Fruit fly (Drosophila melanogaster) whole organism, embryonic: ENCODE data around the gene Dyrk2.

Experiments
- CG1024 ChIP-seq: fragments of 200-800 bp; sonication (Bioruptor generic); IDR thresholded peaks from 2 replicates; pipeline ENCODE4 v1.3.6; 2022; ENCODE audit warnings: missing biosample characterization, missing genetic modification characterization
- CG10366 ChIP-seq: fragments of 200-800 bp; sonication (Bioruptor generic); IDR thresholded peaks from 2 replicates; pipeline ENCODE4 v1.3.6; 2022; ENCODE audit warnings: missing biosample characterization, missing genetic modification characterization
- CG12104 ChIP-seq: fragments of 200-800 bp; sonication (Bioruptor generic); optimal IDR thresholded peaks from 3 replicates; lab custom pipeline; 2016; ENCODE audit warnings: missing biosample characterization, missing genetic modification characterization
- CG12219 ChIP-seq: fragments of 200-800 bp; sonication (Bioruptor generic); optimal IDR thresholded peaks from 3 replicates; lab custom pipeline; 2018; ENCODE audit warnings: missing biosample characterization, mild to moderate bottlenecking, missing genetic modification characterization
- CG12391 ChIP-seq: fragments of 200-800 bp; sonication (Bioruptor generic); optimal IDR thresholded peaks from 3 replicates; lab custom pipeline; 2018; ENCODE audit warnings: missing biosample characterization, mild to moderate bottlenecking, missing genetic modification characterization, moderate library complexity
- CG13296 ChIP-seq: fragments of 200-800 bp; sonication (Bioruptor generic); optimal IDR thresholded peaks from 3 replicates; lab custom pipeline; 2018; ENCODE audit warnings: missing biosample characterization, mild to moderate bottlenecking, missing genetic modification characterization
- CG13894 ChIP-seq: fragments of 200-800 bp; sonication (Bioruptor generic); optimal IDR thresholded peaks from 3 replicates; lab custom pipeline; 2018; ENCODE audit warnings: missing biosample characterization, mild to moderate bottlenecking, missing genetic modification characterization, moderate library complexity
- CG14050 ChIP-seq: fragments of 200-800 bp; sonication (Bioruptor generic); IDR thresholded peaks from 3 replicates; pipeline ENCODE4 v1.3.6; 2022; ENCODE audit warnings: missing biosample characterization, missing genetic modification characterization
- CG14441 ChIP-seq: fragments of 200-800 bp; sonication (Bioruptor generic); IDR thresholded peaks from 2 replicates; pipeline ENCODE4 v1.3.6; 2022; ENCODE audit warnings: missing biosample characterization, missing genetic modification characterization
- CG15601 ChIP-seq: fragments of 200-800 bp; sonication (Bioruptor generic); optimal IDR thresholded peaks from 3 replicates; lab custom pipeline; 2019; ENCODE audit warnings: missing biosample characterization, mild to moderate bottlenecking, missing genetic modification characterization, moderate library complexity
- CG18011 ChIP-seq: fragments of 200-800 bp; sonication (Bioruptor generic); optimal IDR thresholded peaks from 2 replicates; lab custom pipeline; 2017; ENCODE audit warnings: missing biosample characterization, missing genetic modification characterization, mild to moderate bottlenecking, moderate library complexity, missing genotype
- CG2116 ChIP-seq: fragments of 200-800 bp; sonication (Bioruptor generic); optimal IDR thresholded peaks from 3 replicates; lab custom pipeline; 2018; ENCODE audit warnings: missing biosample characterization, mild to moderate bottlenecking, missing genetic modification characterization
- CG2678 ChIP-seq: fragments of 200-800 bp; sonication (Bioruptor generic); optimal IDR thresholded peaks from 3 replicates; lab custom pipeline; 2019; ENCODE audit warnings: missing biosample characterization, mild to moderate bottlenecking, missing genetic modification characterization, moderate library complexity
- CG2889 ChIP-seq: fragments of 200-800 bp; sonication (Bioruptor generic); IDR thresholded peaks from 3 replicates; pipeline ENCODE4 v1.3.6; 2022; ENCODE audit warnings: missing biosample characterization, missing genetic modification characterization
- CG32767 ChIP-seq: fragments of 200-800 bp; sonication (Bioruptor generic); IDR thresholded peaks from 2 replicates; pipeline ENCODE4 v1.3.6; 2022; ENCODE audit warnings: missing biosample characterization, missing genetic modification characterization
- CG5245 ChIP-seq: fragments of 200-800 bp; sonication (Bioruptor generic); optimal IDR thresholded peaks from 3 replicates; lab custom pipeline; 2016; ENCODE audit warnings: missing biosample characterization, missing genetic modification characterization
- CG6254 ChIP-seq: fragments of 200-800 bp; sonication (Bioruptor generic); optimal IDR thresholded peaks from 3 replicates; lab custom pipeline; 2017; ENCODE audit warnings: mild to moderate bottlenecking, missing biosample characterization, missing genetic modification reagents, missing genetic modification characterization
- CG7839 ChIP-seq: fragments of 200-800 bp; sonication (Bioruptor generic); optimal IDR thresholded peaks from 3 replicates; lab custom pipeline; 2018; ENCODE audit warnings: missing biosample characterization, mild to moderate bottlenecking, missing genetic modification characterization, moderate library complexity
- D ChIP-seq, 2 experiments: fragments of 200-800 bp in 1 of 2; fragments of >200 bp in 1 of 2; sonication (Bioruptor generic) in 1 of 2; optimal IDR thresholded peaks; 2 replicates in 1 of 2; 3 replicates in 1 of 2; lab custom pipeline; 2017; ENCODE audit warnings: mild to moderate bottlenecking in 1 of 2, missing biosample characterization in 1 of 2, missing genetic modification characterization in 1 of 2, missing genetic modification reagents in 1 of 2
- Gsc ChIP-seq: fragments of 200-800 bp; sonication (Bioruptor generic); IDR thresholded peaks from 2 replicates; pipeline ENCODE4 v1.3.6; 2022; ENCODE audit warnings: missing biosample characterization, missing genetic modification characterization
- Kr ChIP-seq: fragments of 200-800 bp; sonication (Bioruptor generic); optimal IDR thresholded peaks from 2 replicates; lab custom pipeline; 2017; ENCODE audit warnings: missing biosample characterization, mild to moderate bottlenecking, missing genetic modification characterization
- MTF-1 ChIP-seq: fragments of 200-800 bp; sonication (Bioruptor generic); optimal IDR thresholded peaks from 2 replicates; lab custom pipeline; 2018; ENCODE audit warnings: missing biosample characterization, mild to moderate bottlenecking, missing genetic modification characterization, borderline replicate concordance
- Nf-YB ChIP-seq: fragments of 200-800 bp; sonication (Bioruptor generic); optimal IDR thresholded peaks from 3 replicates; lab custom pipeline; 2019; ENCODE audit warnings: missing biosample characterization, mild to moderate bottlenecking, missing genetic modification characterization, moderate library complexity
- Oaz ChIP-seq: fragments of 200-800 bp; sonication (Bioruptor generic); IDR thresholded peaks from 2 replicates; pipeline ENCODE4 v1.3.6; 2022; ENCODE audit warnings: missing biosample characterization, missing genetic modification characterization
- PHDP ChIP-seq: fragments of 200-800 bp; sonication (Bioruptor generic); optimal IDR thresholded peaks from 3 replicates; lab custom pipeline; 2018; ENCODE audit warnings: missing biosample characterization, mild to moderate bottlenecking, missing genetic modification characterization, moderate library complexity
- Sox100B ChIP-seq: fragments of 200-800 bp; sonication (Bioruptor generic); optimal IDR thresholded peaks from 3 replicates; lab custom pipeline; 2018; ENCODE audit warnings: missing biosample characterization, mild to moderate bottlenecking, missing genetic modification characterization
- Sox102F ChIP-seq: fragments of 200-800 bp; sonication (Bioruptor generic); optimal IDR thresholded peaks from 2 replicates; lab custom pipeline; 2018; ENCODE audit warnings: missing biosample characterization, mild to moderate bottlenecking, missing genetic modification characterization, moderate library complexity
- Ssrp ChIP-seq: fragments of 200-800 bp; sonication (Bioruptor generic); optimal IDR thresholded peaks from 2 replicates; lab custom pipeline; 2018; ENCODE audit warnings: missing biosample characterization, mild to moderate bottlenecking, missing genetic modification characterization, moderate library complexity
- Trl ChIP-seq, 3 experiments: fragments of >200 bp in 2 of 3; fragments of 200-800 bp in 1 of 3; sonication (Bioruptor generic) in 1 of 3; optimal IDR thresholded peaks; 2 replicates in 1 of 3; 3 replicates in 2 of 3; lab custom pipeline; 2016 to 2017; ENCODE audit warnings: missing biosample characterization in 1 of 3, missing genetic modification characterization in 1 of 3
- chif ChIP-seq, 2 experiments: fragments of 200-800 bp; sonication (Bioruptor generic); optimal IDR thresholded peaks; 3 replicates each; lab custom pipeline; 2016; ENCODE audit warnings: missing biosample characterization in 2 of 2, missing genetic modification characterization in 2 of 2
- crc ChIP-seq: fragments of 200-800 bp; sonication (Bioruptor generic); optimal IDR thresholded peaks from 2 replicates; lab custom pipeline; 2016; ENCODE audit warnings: missing biosample characterization, missing genetic modification characterization
- crp ChIP-seq, 2 experiments: fragments of 200-800 bp; sonication (Bioruptor generic); optimal IDR thresholded peaks; 2 replicates in 1 of 2; 3 replicates in 1 of 2; lab custom pipeline; 2017; ENCODE audit warnings: missing biosample characterization in 2 of 2, missing genetic modification characterization in 2 of 2, mild to moderate bottlenecking in 1 of 2, moderate library complexity in 1 of 2
- da ChIP-seq: fragments of 200-800 bp; sonication (Bioruptor generic); optimal IDR thresholded peaks from 2 replicates; lab custom pipeline; 2016; ENCODE audit warnings: missing biosample characterization, missing genetic modification characterization
- en ChIP-seq: fragments of 200-800 bp; sonication (Bioruptor generic); optimal IDR thresholded peaks from 2 replicates; lab custom pipeline; 2016; ENCODE audit warnings: missing biosample characterization, missing genetic modification characterization
- fu2 ChIP-seq: fragments of 200-800 bp; sonication (Bioruptor generic); optimal IDR thresholded peaks from 2 replicates; lab custom pipeline; 2016; ENCODE audit warnings: missing biosample characterization, missing genetic modification characterization
- gcm ChIP-seq: fragments of 200-800 bp; sonication (Bioruptor generic); optimal IDR thresholded peaks from 2 replicates; lab custom pipeline; 2019; ENCODE audit warnings: missing biosample characterization, mild to moderate bottlenecking, missing genetic modification characterization, moderate library complexity
- hb ChIP-seq: fragments of 200-800 bp; sonication (Bioruptor generic); IDR thresholded peaks from 3 replicates; pipeline ENCODE4 v1.3.6; 2022; ENCODE audit warnings: missing biosample characterization, missing genetic modification characterization; ENCODE audit not compliant: partially characterized antibody
- jumu ChIP-seq: fragments of 200-800 bp; sonication (Bioruptor generic); optimal IDR thresholded peaks from 3 replicates; lab custom pipeline; 2016; ENCODE audit warnings: missing biosample characterization, missing genetic modification characterization
- lab ChIP-seq: fragments of 200-800 bp; sonication (Bioruptor generic); optimal IDR thresholded peaks from 3 replicates; lab custom pipeline; 2017; ENCODE audit warnings: missing biosample characterization, missing genetic modification characterization, mild to moderate bottlenecking, moderate library complexity, missing genetic modification reagents
- lov ChIP-seq, 2 experiments: fragments of 200-800 bp in 1 of 2; fragments of >200 bp in 1 of 2; sonication (Bioruptor generic) in 1 of 2; IDR thresholded peaks in 1 of 2; optimal IDR thresholded peaks in 1 of 2; 2 replicates in 1 of 2; 3 replicates in 1 of 2; pipeline versions ENCODE4 v1.3.6 to Lab custom; 2017 to 2022; ENCODE audit warnings: missing biosample characterization in 1 of 2, missing genetic modification characterization in 1 of 2
- luna ChIP-seq: fragments of 200-800 bp; sonication (Bioruptor generic); optimal IDR thresholded peaks from 2 replicates; lab custom pipeline; 2016; ENCODE audit warnings: missing biosample characterization, missing genetic modification characterization
- oc ChIP-seq: fragments of 200-800 bp; sonication (Bioruptor generic); optimal IDR thresholded peaks from 2 replicates; lab custom pipeline; 2018; ENCODE audit warnings: missing biosample characterization, mild to moderate bottlenecking, missing genetic modification characterization, moderate library complexity
- pb ChIP-seq: fragments of 200-800 bp; sonication (Bioruptor generic); optimal IDR thresholded peaks from 3 replicates; lab custom pipeline; 2016; ENCODE audit warnings: missing biosample characterization, missing genetic modification characterization
- row ChIP-seq: fragments of 200-800 bp; sonication (Bioruptor generic); IDR thresholded peaks from 3 replicates; pipeline ENCODE4 v1.3.6; 2022; ENCODE audit warnings: missing biosample characterization, missing genetic modification characterization
- salm ChIP-seq: fragments of 200-800 bp; sonication (Bioruptor generic); optimal IDR thresholded peaks from 2 replicates; lab custom pipeline; 2018; ENCODE audit warnings: missing biosample characterization, mild to moderate bottlenecking, missing genetic modification characterization
- sd ChIP-seq: fragments of 200-800 bp; sonication (Bioruptor generic); optimal IDR thresholded peaks from 3 replicates; lab custom pipeline; 2018; ENCODE audit warnings: missing biosample characterization, mild to moderate bottlenecking, missing genetic modification characterization, moderate library complexity
- stc ChIP-seq: fragments of 200-800 bp; sonication (Bioruptor generic); IDR thresholded peaks from 2 replicates; pipeline ENCODE4 v1.3.6; 2022; ENCODE audit warnings: missing biosample characterization, missing genetic modification characterization
- tap ChIP-seq: fragments of 200-800 bp; optimal IDR thresholded peaks from 3 replicates; lab custom pipeline; 2019; ENCODE audit warnings: missing biosample characterization, mild to moderate bottlenecking, missing genetic modification characterization, moderate library complexity
- tin ChIP-seq: fragments of 200-800 bp; sonication (Bioruptor generic); optimal IDR thresholded peaks from 3 replicates; lab custom pipeline; 2016; ENCODE audit warnings: missing biosample characterization, missing genetic modification characterization

Dyrk2 gene

DNA sequence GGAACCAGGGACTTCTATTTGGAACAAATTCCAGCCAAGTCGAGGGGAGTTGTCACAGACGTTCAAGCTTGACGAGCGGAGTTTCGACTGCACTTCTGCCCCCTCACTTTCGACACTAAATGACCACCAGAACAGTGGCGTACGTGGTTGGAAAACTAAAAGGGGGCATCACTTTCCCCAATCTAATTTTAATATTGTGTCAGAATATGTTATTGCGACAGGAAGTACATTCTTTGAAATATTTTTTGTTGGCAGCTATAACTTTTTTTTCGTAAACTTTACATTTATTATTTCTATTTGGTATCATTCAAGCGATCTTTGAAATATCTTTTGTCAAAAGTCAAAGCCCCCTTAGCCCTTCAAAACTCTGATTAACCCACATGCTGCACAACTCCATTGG lies 21.2 kb downstream of the Dyrk2 start (continued):
- peak; percentile 41 for TF ChIP-seq Sox102F (GFP tag; lab: Kevin White, UChicago)
- peak; percentile 36 for TF ChIP-seq gcm (GFP tag; lab: Kevin White, UChicago)
- no peak for TF ChIP-seq sd (tag; lab: Kevin White, UChicago)
- no peak for TF ChIP-seq D (optimal IDR thresholded peaks at IDR 0.05; lab: Kevin White, UChicago)
- TF ChIP-seq D (GFP tag; optimal IDR thresholded peaks at IDR 0.05; lab: Kevin White, UChicago) = peak; percentile 9
- no peak for TF ChIP-seq pb
- no peak for TF ChIP-seq CG1024 (GFP tag; lab: Robert Waterston, UW)
- TF ChIP-seq CG2678 (tag; lab: Kevin White, UChicago) = peak; percentile 44
- TF ChIP-seq CG5245 (GFP tag; lab: Kevin White, UChicago) = peak; percentile 20
- no peak for TF ChIP-seq hb (GFP tag; lab: Robert Waterston, UW)
- TF ChIP-seq CG14050 (GFP tag; lab: Robert Waterston, UW) = no peak
- no peak for TF ChIP-seq CG13296 (GFP tag; lab: Kevin White, UChicago)
- no peak for TF ChIP-seq CG18011 (GFP tag; lab: Kevin White, UChicago)
- no peak for TF ChIP-seq CG12104 (GFP tag; lab: Kevin White, UChicago)
- no peak for TF ChIP-seq CG12219 (GFP tag; lab: Kevin White, UChicago)
- TF ChIP-seq crc (GFP tag; lab: Kevin White, UChicago) = no peak
- TF ChIP-seq lov (optimal IDR thresholded peaks at IDR 0.05; lab: Kevin White, UChicago) = no peak
- TF ChIP-seq lov (GFP tag; IDR thresholded peaks at IDR 0.05; lab: Robert Waterston, UW) = no peak
- no peak for TF ChIP-seq Nf-YB (GFP tag; lab: Kevin White, UChicago)
- TF ChIP-seq CG14441 (GFP tag; lab: Robert Waterston, UW) = no peak
- TF ChIP-seq Trl (optimal IDR thresholded peaks at IDR 0.05; lab: Kevin White, UChicago) = no peak
- no peak for TF ChIP-seq Trl (GFP tag; optimal IDR thresholded peaks at IDR 0.05; lab: Kevin White, UChicago)
- no peak for TF ChIP-seq Gsc (GFP tag; lab: Robert Waterston, UW)
- TF ChIP-seq CG2889 (GFP tag; lab: Robert Waterston, UW) = no peak
- TF ChIP-seq CG12391 = peak; percentile 31
- no peak for TF ChIP-seq CG13894 (tag; lab: Kevin White, UChicago)
- TF ChIP-seq da = no peak
- TF ChIP-seq tap = no peak
- TF ChIP-seq CG15601 = peak; percentile 43
- TF ChIP-seq Kr = no peak
- no peak for TF ChIP-seq oc (tag; lab: Kevin White, UChicago)
- peak; percentile 4 to 17 for TF ChIP-seq chif (GFP tag; optimal IDR thresholded peaks at IDR 0.05; lab: Kevin White, UChicago)
- no peak; the same call in 1 of the 2 replicates for TF ChIP-seq CG10366 (GFP tag; lab: Robert Waterston, UW)
- TF ChIP-seq CG7839 (tag; lab: Kevin White, UChicago) = peak; percentile 35
- TF ChIP-seq crp (GFP tag; optimal IDR thresholded peaks at IDR 0.05; lab: Kevin White, UChicago) = no peak
- peak; percentile 15 for TF ChIP-seq Sox100B
- TF ChIP-seq tin (GFP tag; lab: Kevin White, UChicago) = peak; percentile 18
- no peak for TF ChIP-seq Oaz (GFP tag; lab: Robert Waterston, UW)
- no peak for TF ChIP-seq MTF-1
- no peak for TF ChIP-seq CG6254
- 0 out of 3 replicates have a peak, but pooled peaks have one; percentile 23 for TF ChIP-seq row (GFP tag; lab: Robert Waterston, UW)
- no peak for TF ChIP-seq en
- TF ChIP-seq lab (GFP tag; lab: Kevin White, UChicago) = no peak
- TF ChIP-seq jumu (GFP tag; lab: Kevin White, UChicago) = no peak
- TF ChIP-seq CG2116 (GFP tag; lab: Kevin White, UChicago) = no peak
- TF ChIP-seq luna (GFP tag; lab: Kevin White, UChicago) = no peak
- TF ChIP-seq PHDP (tag; lab: Kevin White, UChicago) = peak; percentile 23
- peak; percentile 33 for TF ChIP-seq Ssrp (tag; lab: Kevin White, UChicago)
- TF ChIP-seq CG32767 (GFP tag; lab: Robert Waterston, UW) = 0 out of 2 replicates have a peak, but pooled peaks have one; percentile 30
- TF ChIP-seq salm (tag; lab: Kevin White, UChicago) = no peak
- no peak for TF ChIP-seq fu2
- no peak for TF ChIP-seq stc (GFP tag; lab: Robert Waterston, UW)
